Fruit fly (Drosophila melanogaster): ENCODE data around the gene Teh4.
A peak's percentile ranks its signal among the peaks of the same experiment; 100 is the strongest.

dm6 chr3L:4148406-4148975 is 29.6 kb downstream of the Teh4 start, which contains the start of gene CG1299:
- no peak for TF ChIP-seq CG2889 (GFP tag; IDR thresholded peaks at IDR 0.05)
- TF ChIP-seq ham (GFP tag; IDR thresholded peaks at IDR 0.05): 0 out of 2 replicates have a peak, but pooled peaks have one; percentile 31
- no peak for TF ChIP-seq H15 (GFP tag; IDR thresholded peaks at IDR 0.05)
- no peak for TF ChIP-seq eve (GFP tag; optimal IDR thresholded peaks at IDR 0.05)
- no peak for TF ChIP-seq luna (GFP tag; optimal IDR thresholded peaks at IDR 0.05)
- no peak for TF ChIP-seq seq (GFP tag; IDR thresholded peaks at IDR 0.05)
- TF ChIP-seq CG1602 (GFP tag; optimal IDR thresholded peaks at IDR 0.05): no peak
- no peak for TF ChIP-seq dimm (GFP tag; IDR thresholded peaks at IDR 0.05)
- TF ChIP-seq CG8359 (GFP tag; optimal IDR thresholded peaks at IDR 0.05; ENCODE audit: borderline replicate concordance): no peak
- no peak for TF ChIP-seq CG11085 (GFP tag; IDR thresholded peaks at IDR 0.05)
- no peak for TF ChIP-seq h (optimal IDR thresholded peaks at IDR 0.05)
- no peak for TF ChIP-seq CG7556 (GFP tag; optimal IDR thresholded peaks at IDR 0.05)
- TF ChIP-seq HLHmδ (GFP tag; optimal IDR thresholded peaks at IDR 0.05): no peak

Data from whole organism, embryonic.